Worm (Caenorhabditis elegans): Measurements from ENCODE around the gene C17E7.9.

C17E7.9 gene

ce11 chrV:3896018-3896417 is 5.4 kb upstream of the C17E7.9 start:
- TF ChIP-seq mes-2 (tag; optimal IDR thresholded peaks at IDR 0.05; ENCODE audit: poor library complexity, severe bottlenecking) = no peak
- TF ChIP-seq lin-1 (GFP tag; IDR thresholded peaks at IDR 0.05) = no peak
- no peak for TF ChIP-seq daf-12 (tag; optimal IDR thresholded peaks at IDR 0.05)
- TF ChIP-seq Y75B8A.6 (GFP tag; IDR thresholded peaks at IDR 0.05) = no peak
- TF ChIP-seq unc-62 (GFP tag; optimal IDR thresholded peaks at IDR 0.05 in 1 of 2) = peak in 1 of 2 experiments; percentile 69
- no peak for TF ChIP-seq unc-62 (tag; optimal IDR thresholded peaks at IDR 0.05)
- TF ChIP-seq sdz-12 (GFP tag; optimal IDR thresholded peaks at IDR 0.05) = no peak
- TF ChIP-seq mep-1 (tag; optimal IDR thresholded peaks at IDR 0.05) = no peak

- TF ChIP-seq egl-27 (tag; optimal IDR thresholded peaks at IDR 0.05) = no peak
- TF ChIP-seq nhr-10 (tag; optimal IDR thresholded peaks at IDR 0.05) = no peak
- no peak for TF ChIP-seq mes-2 (tag; optimal IDR thresholded peaks at IDR 0.05; ENCODE audit: poor library complexity, severe bottlenecking)
- TF ChIP-seq F26F4.8 (GFP tag; conservative IDR thresholded peaks at IDR 0.05) = no peak
- TF ChIP-seq hlh-11 (tag; optimal IDR thresholded peaks at IDR 0.05) = no peak
- no peak for TF ChIP-seq skn-1 (tag; optimal IDR thresholded peaks at IDR 0.05)
- TF ChIP-seq mxl-3 (GFP tag; optimal IDR thresholded peaks at IDR 0.05) = no peak
- no peak for TF ChIP-seq jun-1 (tag; optimal IDR thresholded peaks at IDR 0.05)
- no peak for TF ChIP-seq ZK337.2 (GFP tag; IDR thresholded peaks at IDR 0.05)
These were observed 4.0 kb upstream of the C17E7.9 start, which contains the start of gene sre-9 for ce11 chrV:3894661-3895060. TSS of gene sre-9 (plus strand) at chrV:3894961.

ce11 chrV:3892361-3892904 is 1.8 kb upstream of the C17E7.9 start, which contains the start of gene C17E7.4:
TSS of gene C17E7.4 (plus strand) at chrV:3892854.
- TF ChIP-seq nhr-11 (tag; optimal IDR thresholded peaks at IDR 0.05) (no peak), fkh-10 (GFP tag; optimal IDR thresholded peaks at IDR 0.05) (no peak), Y105C5A.15 (GFP tag; IDR thresholded peaks at IDR 0.05) (no peak), dmd-6 (GFP tag; IDR thresholded peaks at IDR 0.05) (no peak), vab-7 (GFP tag; IDR thresholded peaks at IDR 0.05) (no peak), tra-1 (GFP tag; IDR thresholded peaks at IDR 0.05) (no peak), nhr-237 (tag; optimal IDR thresholded peaks at IDR 0.05) (no peak), ceh-62 (tag; optimal IDR thresholded peaks at IDR 0.05) (no peak), skn-1 (tag; optimal IDR thresholded peaks at IDR 0.05) (no peak), F37D6.2 (tag; optimal IDR thresholded peaks at IDR 0.05) (no peak), rbr-2 (tag; optimal IDR thresholded peaks at IDR 0.05) (no peak), T26A8.4 (GFP tag; IDR thresholded peaks at IDR 0.05) (no peak), Y75B8A.6 (GFP tag; IDR thresholded peaks at IDR 0.05) (no peak), Y48G9A.11 (GFP tag; IDR thresholded peaks at IDR 0.05) (no peak), set-16 (GFP tag; IDR thresholded peaks at IDR 0.05) (no peak), unc-39 (tag; optimal IDR thresholded peaks at IDR 0.05) (no peak), ceh-44 (GFP tag; IDR thresholded peaks at IDR 0.05) (no peak), ceh-28 (tag; optimal IDR thresholded peaks at IDR 0.05) (no peak), sdz-12 (GFP tag; optimal IDR thresholded peaks at IDR 0.05) (no peak), pqm-1 (tag; optimal IDR thresholded peaks at IDR 0.05) (no peak)

- TF ChIP-seq jun-1 (tag; optimal IDR thresholded peaks at IDR 0.05) (no peak), unc-39 (tag; optimal IDR thresholded peaks at IDR 0.05) (no peak), snpc-1.2 (GFP tag; IDR thresholded peaks at IDR 0.05) (no peak), nhr-25 (tag; optimal IDR thresholded peaks at IDR 0.05; ENCODE audit: borderline replicate concordance, insufficient read depth) (no peak), Y75B8A.6 (GFP tag; IDR thresholded peaks at IDR 0.05) (no peak), lin-39 (tag; optimal IDR thresholded peaks at IDR 0.05) (no peak), Y5F2A.4 (GFP tag; optimal IDR thresholded peaks at IDR 0.05) (no peak), fos-1 (tag; optimal IDR thresholded peaks at IDR 0.05) (no peak), madf-5 (GFP tag; IDR thresholded peaks at IDR 0.05) (no peak), T26A8.4 (GFP tag; IDR thresholded peaks at IDR 0.05) (no peak), ceh-20 (GFP tag; IDR thresholded peaks at IDR 0.05) (no peak), snpc-4 (tag; optimal IDR thresholded peaks at IDR 0.05) (no peak), zip-11 (GFP tag; IDR thresholded peaks at IDR 0.05) (no peak), hlh-30 (tag; optimal IDR thresholded peaks at IDR 0.05; ENCODE audit: insufficient read depth) (no peak), daf-16 (GFP tag; optimal IDR thresholded peaks at IDR 0.05) (no peak), daf-16 (tag; optimal IDR thresholded peaks at IDR 0.05) (no peak), egl-43 (GFP tag; IDR thresholded peaks at IDR 0.05) (no peak), dmd-9 (GFP tag; IDR thresholded peaks at IDR 0.05) (no peak), Y105C5A.15 (GFP tag; IDR thresholded peaks at IDR 0.05) (no peak)
These were observed 1.3 kb upstream of the C17E7.9 start, which contains the start of gene C17E7.12 for ce11 chrV:3891919-3892318. TSS of gene C17E7.12 (minus strand) at chrV:3892019.
